Fruit fly (Drosophila melanogaster) whole organism, embryonic: ENCODE results near the gene c-cup.

Experiments
- Antp ChIP-seq: fragments of 200-800 bp; sonication (Bioruptor generic); optimal IDR thresholded peaks from 3 replicates; lab custom pipeline; 2016; ENCODE audit warnings: missing biosample characterization, missing genetic modification characterization
- Atf6 ChIP-seq: fragments of 200-800 bp; sonication (Bioruptor generic); IDR thresholded peaks from 2 replicates; pipeline ENCODE4 v1.3.6; 2022; ENCODE audit warnings: missing biosample characterization, missing genetic modification characterization
- Bdp1 ChIP-seq: fragments of 200-800 bp; sonication (Bioruptor generic); optimal IDR thresholded peaks from 3 replicates; lab custom pipeline; 2016; ENCODE audit warnings: missing biosample characterization, missing genetic modification characterization
- CG14441 ChIP-seq: fragments of 200-800 bp; sonication (Bioruptor generic); IDR thresholded peaks from 2 replicates; pipeline ENCODE4 v1.3.6; 2022; ENCODE audit warnings: missing biosample characterization, missing genetic modification characterization
- CG17359 ChIP-seq: fragments of 200-800 bp; sonication (Bioruptor generic); optimal IDR thresholded peaks from 3 replicates; lab custom pipeline; 2018; ENCODE audit warnings: missing biosample characterization, mild to moderate bottlenecking, missing genetic modification characterization, moderate library complexity
- CG17612 ChIP-seq: fragments of 200-800 bp; sonication (Bioruptor generic); IDR thresholded peaks from 2 replicates; pipeline ENCODE4 v1.3.6; 2022; ENCODE audit warnings: missing biosample characterization, missing genetic modification characterization
- CG2678 ChIP-seq: fragments of 200-800 bp; sonication (Bioruptor generic); optimal IDR thresholded peaks from 3 replicates; lab custom pipeline; 2019; ENCODE audit warnings: missing biosample characterization, mild to moderate bottlenecking, missing genetic modification characterization, moderate library complexity
- CG31224 ChIP-seq: fragments of 200-800 bp; sonication (Bioruptor generic); IDR thresholded peaks from 2 replicates; pipeline ENCODE4 v1.3.6; 2022; ENCODE audit warnings: missing biosample characterization, missing genetic modification characterization
- CG3163 ChIP-seq: fragments of 200-800 bp; sonication (Bioruptor generic); optimal IDR thresholded peaks from 3 replicates; lab custom pipeline; 2016; ENCODE audit warnings: missing biosample characterization, missing genetic modification characterization
- CG32532 ChIP-seq: fragments of 200-800 bp; sonication (Bioruptor generic); IDR thresholded peaks from 2 replicates; pipeline ENCODE4 v1.3.6; 2022; ENCODE audit warnings: missing biosample characterization, missing genetic modification characterization
- CG3847 ChIP-seq: fragments of 200-800 bp; sonication (Bioruptor generic); IDR thresholded peaks from 2 replicates; pipeline ENCODE4 v1.3.6; 2022; ENCODE audit warnings: missing biosample characterization, missing genetic modification characterization
- CG42726 ChIP-seq: fragments of 200-800 bp; sonication (Bioruptor generic); IDR thresholded peaks from 2 replicates; pipeline ENCODE4 v1.3.6; 2022; ENCODE audit warnings: missing biosample characterization, missing genetic modification characterization; ENCODE audit not compliant: partially characterized antibody
- CG4424 ChIP-seq: fragments of 200-800 bp; sonication (Bioruptor generic); optimal IDR thresholded peaks from 3 replicates; lab custom pipeline; 2016; ENCODE audit warnings: missing biosample characterization, missing genetic modification characterization
- CG5180 ChIP-seq: fragments of 200-800 bp; sonication (Bioruptor generic); optimal IDR thresholded peaks from 3 replicates; lab custom pipeline; 2017; ENCODE audit warnings: missing biosample characterization, missing genetic modification characterization, mild to moderate bottlenecking, moderate library complexity, missing genetic modification reagents
- CG5245 ChIP-seq: fragments of 200-800 bp; sonication (Bioruptor generic); optimal IDR thresholded peaks from 3 replicates; lab custom pipeline; 2016; ENCODE audit warnings: missing biosample characterization, missing genetic modification characterization
- CG7928 ChIP-seq: fragments of 200-800 bp; sonication (Bioruptor generic); optimal IDR thresholded peaks from 2 replicates; lab custom pipeline; 2017; ENCODE audit warnings: missing biosample characterization, mild to moderate bottlenecking, missing genetic modification characterization
- CHES-1-like ChIP-seq: fragments of 200-800 bp; sonication (Bioruptor generic); optimal IDR thresholded peaks from 2 replicates; lab custom pipeline; 2016; ENCODE audit warnings: missing biosample characterization, missing genetic modification characterization
- D19B ChIP-seq: fragments of 200-800 bp; sonication (Bioruptor generic); optimal IDR thresholded peaks from 2 replicates; lab custom pipeline; 2017; ENCODE audit warnings: missing biosample characterization, mild to moderate bottlenecking, missing genetic modification characterization
- Dip2 ChIP-seq: fragments of 200-800 bp; sonication (Bioruptor generic); IDR thresholded peaks from 2 replicates; pipeline ENCODE4 v1.3.6; 2022; ENCODE audit warnings: missing biosample characterization, missing genetic modification characterization
- Eip74EF ChIP-seq, 2 experiments: fragments of 200-800 bp in 1 of 2; fragments of >200 bp in 1 of 2; sonication (Bioruptor generic) in 1 of 2; optimal IDR thresholded peaks; 2 replicates each; lab custom pipeline; 2017 to 2019; ENCODE audit warnings: missing biosample characterization in 2 of 2, missing genetic modification characterization in 2 of 2, mild to moderate bottlenecking in 1 of 2, moderate library complexity in 1 of 2
- Ets65A ChIP-seq: fragments of 200-800 bp; sonication (Bioruptor generic); peaks from one replicate; lab custom pipeline; 2016; ENCODE audit warnings: missing biosample characterization, missing genetic modification characterization
- Ets97D ChIP-seq: fragments of 200-800 bp; sonication (Bioruptor generic); optimal IDR thresholded peaks from 3 replicates; lab custom pipeline; 2016; ENCODE audit warnings: missing biosample characterization, missing genetic modification characterization
- H15 ChIP-seq: fragments of 200-800 bp; sonication (Bioruptor generic); IDR thresholded peaks from 3 replicates; pipeline ENCODE4 v1.3.6; 2022; ENCODE audit warnings: missing biosample characterization, missing genetic modification characterization
- HLH3B ChIP-seq: fragments of 200-800 bp; sonication (Bioruptor generic); IDR thresholded peaks from 2 replicates; pipeline ENCODE4 v1.3.6; 2022; ENCODE audit warnings: missing biosample characterization, missing genetic modification characterization
- Lim3 ChIP-seq: fragments of 200-800 bp; sonication (Bioruptor generic); IDR thresholded peaks from 2 replicates; pipeline ENCODE4 v1.3.6; 2022; ENCODE audit warnings: missing biosample characterization, missing genetic modification characterization
- Mad ChIP-seq: fragments of 200-800 bp; sonication (Bioruptor generic); optimal IDR thresholded peaks from 2 replicates; lab custom pipeline; 2016; ENCODE audit warnings: missing biosample characterization, missing genetic modification characterization
- Med ChIP-seq: fragments of 200-800 bp; sonication (Bioruptor generic); peaks from one replicate; lab custom pipeline; 2016; ENCODE audit warnings: missing biosample characterization, missing genetic modification characterization, mild to moderate bottlenecking, inconsistent platforms, moderate library complexity
- Meics ChIP-seq: fragments of 200-800 bp; sonication (Bioruptor generic); optimal IDR thresholded peaks from 2 replicates; lab custom pipeline; 2017; ENCODE audit warnings: missing biosample characterization, mild to moderate bottlenecking, missing genetic modification characterization
- NC2β ChIP-seq: fragments of 200-800 bp; sonication (Bioruptor generic); optimal IDR thresholded peaks from 2 replicates; lab custom pipeline; 2016; ENCODE audit warnings: missing biosample characterization, missing genetic modification characterization
- Nf-YA ChIP-seq: fragments of 200-800 bp; sonication (Bioruptor generic); IDR thresholded peaks from 2 replicates; pipeline ENCODE4 v1.3.6; 2022; ENCODE audit warnings: missing biosample characterization, missing genetic modification characterization
- Rfx ChIP-seq: fragments of 200-800 bp; sonication (Bioruptor generic); IDR thresholded peaks from 2 replicates; pipeline ENCODE4 v1.3.6; 2022; ENCODE audit warnings: missing biosample characterization, missing genetic modification characterization
- Six4 ChIP-seq: fragments of 200-800 bp; sonication (Bioruptor generic); optimal IDR thresholded peaks from 2 replicates; lab custom pipeline; 2016; ENCODE audit warnings: missing biosample characterization, missing genetic modification characterization
- Usf ChIP-seq: fragments of 200-800 bp; sonication (Bioruptor generic); optimal IDR thresholded peaks from 2 replicates; lab custom pipeline; 2017; ENCODE audit warnings: missing genotype, missing biosample characterization, missing genetic modification characterization
- Xrp1 ChIP-seq: fragments of 200-800 bp; sonication (Bioruptor generic); IDR thresholded peaks from 2 replicates; pipeline ENCODE4 v1.3.6; 2022; ENCODE audit warnings: missing biosample characterization, missing genetic modification characterization
- chif ChIP-seq, 2 experiments: fragments of 200-800 bp; sonication (Bioruptor generic); optimal IDR thresholded peaks; 3 replicates each; lab custom pipeline; 2016; ENCODE audit warnings: missing biosample characterization in 2 of 2, missing genetic modification characterization in 2 of 2
- cwo ChIP-seq: fragments of 200-800 bp; sonication (Bioruptor generic); optimal IDR thresholded peaks from 3 replicates; lab custom pipeline; 2017; ENCODE audit warnings: missing biosample characterization, missing genetic modification characterization, mild to moderate bottlenecking, moderate library complexity, missing genetic modification reagents
- dmrt99B ChIP-seq: fragments of 200-800 bp; sonication (Bioruptor generic); optimal IDR thresholded peaks from 2 replicates; lab custom pipeline; 2018; ENCODE audit warnings: missing biosample characterization, mild to moderate bottlenecking, missing genetic modification characterization, moderate library complexity
- dysf ChIP-seq: fragments of 200-800 bp; sonication (Bioruptor generic); IDR thresholded peaks from 3 replicates; pipeline ENCODE4 v1.3.6; 2022; ENCODE audit warnings: missing biosample characterization, missing genetic modification characterization
- fd102C ChIP-seq: fragments of 200-800 bp; sonication (Bioruptor generic); optimal IDR thresholded peaks from 2 replicates; lab custom pipeline; 2018; ENCODE audit warnings: missing biosample characterization, mild to moderate bottlenecking, missing genetic modification characterization, moderate library complexity
- ftz-f1 ChIP-seq: fragments of 200-800 bp; sonication (Bioruptor generic); optimal IDR thresholded peaks from 2 replicates; lab custom pipeline; 2016; ENCODE audit warnings: missing biosample characterization, missing genetic modification characterization
- gfzf ChIP-seq: fragments of 200-800 bp; sonication (Bioruptor generic); optimal IDR thresholded peaks from 2 replicates; lab custom pipeline; 2016; ENCODE audit warnings: missing biosample characterization, mild to moderate bottlenecking, missing genetic modification characterization, moderate library complexity
- grau ChIP-seq: fragments of 200-800 bp; optimal IDR thresholded peaks from 3 replicates; lab custom pipeline; 2019; ENCODE audit warnings: missing biosample characterization, mild to moderate bottlenecking, missing genetic modification characterization, moderate library complexity
- hb ChIP-seq: fragments of 200-800 bp; sonication (Bioruptor generic); IDR thresholded peaks from 3 replicates; pipeline ENCODE4 v1.3.6; 2022; ENCODE audit warnings: missing biosample characterization, missing genetic modification characterization; ENCODE audit not compliant: partially characterized antibody
- ken ChIP-seq: fragments of 200-800 bp; sonication (Bioruptor generic); IDR thresholded peaks from 3 replicates; pipeline ENCODE4 v1.3.6; 2022; ENCODE audit warnings: missing biosample characterization, missing genetic modification characterization
- lbe ChIP-seq: fragments of 200-800 bp; sonication (Bioruptor generic); optimal IDR thresholded peaks from 2 replicates; lab custom pipeline; 2016; ENCODE audit warnings: missing biosample characterization, mild to moderate bottlenecking, missing genetic modification characterization
- lola ChIP-seq, 3 experiments: fragments of >200 bp in 2 of 3; fragments of 200-800 bp in 1 of 3; sonication (Bioruptor generic) in 1 of 3; optimal IDR thresholded peaks; 2 replicates each; lab custom pipeline; 2017 to 2019; ENCODE audit warnings: missing biosample characterization in 3 of 3, missing genetic modification characterization in 3 of 3, mild to moderate bottlenecking in 1 of 3, moderate library complexity in 1 of 3
- pum ChIP-seq: fragments of 200-800 bp; sonication (Bioruptor generic); optimal IDR thresholded peaks from 2 replicates; lab custom pipeline; 2016; ENCODE audit warnings: missing biosample characterization, missing genetic modification characterization
- trem ChIP-seq: fragments of 200-800 bp; optimal IDR thresholded peaks from 3 replicates; lab custom pipeline; 2019; ENCODE audit warnings: missing biosample characterization, mild to moderate bottlenecking, missing genetic modification characterization, moderate library complexity
- tup ChIP-seq: fragments of 200-800 bp; sonication (Bioruptor generic); optimal IDR thresholded peaks from 2 replicates; lab custom pipeline; 2016; ENCODE audit warnings: missing biosample characterization, mild to moderate bottlenecking, missing genetic modification characterization, moderate library complexity
- wor ChIP-seq: fragments of 200-800 bp; sonication (Bioruptor generic); IDR thresholded peaks from 2 replicates; pipeline ENCODE4 v1.3.6; 2022; ENCODE audit warnings: missing biosample characterization, missing genetic modification characterization
- yki ChIP-seq: fragments of >200 bp; optimal IDR thresholded peaks from 3 replicates; lab custom pipeline; 2018
- zen ChIP-seq: fragments of 200-800 bp; sonication (Bioruptor generic); optimal IDR thresholded peaks from 3 replicates; lab custom pipeline; 2018; ENCODE audit warnings: missing biosample characterization, mild to moderate bottlenecking, missing genetic modification characterization, moderate library complexity

c-cup gene

dm6 chr2L:1839019-1839418, 6.7 kb upstream of the c-cup start (continued):
- TF ChIP-seq CG31224 (GFP tag; lab: Robert Waterston, UW) (no peak), Ets65A (GFP tag; lab: Kevin White, UChicago) (peak; percentile 88), Lim3 (GFP tag; lab: Robert Waterston, UW) (no peak), fd102C (no peak), chif (GFP tag; optimal IDR thresholded peaks at IDR 0.05; lab: Kevin White, UChicago) (no peak), Eip74EF (GFP tag; optimal IDR thresholded peaks at IDR 0.05; lab: Kevin White, UChicago) (no peak), Dip2 (GFP tag; lab: Robert Waterston, UW) (no peak), Ets97D (no peak), CG14441 (GFP tag; lab: Robert Waterston, UW) (peak; percentile 47; the same call in 1 of the 2 replicates), NC2β (GFP tag; lab: Kevin White, UChicago) (no peak), wor (no peak), CHES-1-like (GFP tag; lab: Kevin White, UChicago) (no peak), Xrp1 (no peak), CG4424 (GFP tag; lab: Kevin White, UChicago) (no peak), CG3847 (GFP tag; lab: Robert Waterston, UW) (peak; percentile 23; the same call in 1 of the 2 replicates), Mad (GFP tag; lab: Kevin White, UChicago) (no peak), lbe (GFP tag; lab: Kevin White, UChicago) (no peak), CG17612 (no peak), hb (GFP tag; lab: Robert Waterston, UW) (no peak), zen (tag; lab: Kevin White, UChicago) (no peak), ken (GFP tag; lab: Robert Waterston, UW) (no peak), H15 (GFP tag; lab: Robert Waterston, UW) (0 out of 3 replicates have a peak, but pooled peaks have one; percentile 14), HLH3B (peak; percentile 18; the same call in 1 of the 2 replicates), gfzf (GFP tag; lab: Kevin White, UChicago) (no peak), Atf6 (GFP tag; lab: Robert Waterston, UW) (no peak), cwo (GFP tag; lab: Kevin White, UChicago) (no peak), CG5245 (no peak), CG32532 (GFP tag; lab: Robert Waterston, UW) (peak; percentile 51; the same call in 1 of the 2 replicates), CG17359 (tag; lab: Kevin White, UChicago) (peak; percentile 10), grau (tag; lab: Kevin White, UChicago) (no peak), Meics (no peak), Med (GFP tag; lab: Kevin White, UChicago) (no peak), Usf (GFP tag; lab: Kevin White, UChicago) (no peak), dysf (0 out of 3 replicates have a peak, but pooled peaks have one; percentile 21), lola (GFP tag; optimal IDR thresholded peaks at IDR 0.05; lab: Kevin White, UChicago) (no peak), ftz-f1 (no peak), CG42726 (GFP tag; lab: Robert Waterston, UW) (no peak), Rfx (GFP tag; lab: Robert Waterston, UW) (0 out of 2 replicates have a peak, but pooled peaks have one; percentile 8), tup (GFP tag; lab: Kevin White, UChicago) (no peak), trem (tag; lab: Kevin White, UChicago) (no peak), CG3163 (no peak), pum (no peak), D19B (GFP tag; lab: Kevin White, UChicago) (peak; percentile 32), Six4 (no peak), Bdp1 (GFP tag; lab: Kevin White, UChicago) (no peak), CG2678 (tag; lab: Kevin White, UChicago) (peak; percentile 31), CG7928 (GFP tag; lab: Kevin White, UChicago) (no peak), CG5180 (GFP tag; lab: Kevin White, UChicago) (no peak), yki (no peak), Antp (GFP tag; lab: Kevin White, UChicago) (no peak), Nf-YA (no peak), dmrt99B (tag; lab: Kevin White, UChicago) (peak; percentile 0)
